Fruit fly (Drosophila melanogaster) whole organism, prepupa: ENCODE results near the gene GlnRS.
A peak's percentile ranks its signal among the peaks of the same experiment; 100 is the strongest.

ENCODE experiments used
- CG10669 ChIP-seq: fragments of 200-800 bp; sonication (Bioruptor generic); optimal IDR thresholded peaks from 3 replicates; lab custom pipeline; 2018; ENCODE audit warnings: missing biosample characterization, mild to moderate bottlenecking, missing genetic modification characterization, moderate library complexity
- CG16779 ChIP-seq: fragments of 200-800 bp; sonication (Bioruptor generic); optimal IDR thresholded peaks from 3 replicates; lab custom pipeline; 2017; ENCODE audit warnings: missing biosample characterization, mild to moderate bottlenecking, missing genetic modification characterization
- CG6276 ChIP-seq: fragments of 200-800 bp; sonication (Bioruptor generic); optimal IDR thresholded peaks from 2 replicates; lab custom pipeline; 2017; ENCODE audit warnings: missing biosample characterization, mild to moderate bottlenecking, missing genetic modification characterization
- CG6792 ChIP-seq: fragments of 200-800 bp; sonication (Bioruptor generic); optimal IDR thresholded peaks from 3 replicates; lab custom pipeline; 2016; ENCODE audit warnings: missing biosample characterization, missing genetic modification characterization
- CG6854 ChIP-seq: fragments of 200-800 bp; sonication (Bioruptor generic); optimal IDR thresholded peaks from 2 replicates; lab custom pipeline; 2017; ENCODE audit warnings: missing biosample characterization, mild to moderate bottlenecking, missing genetic modification characterization
- CG7368 ChIP-seq: fragments of 200-800 bp; sonication (Bioruptor generic); optimal IDR thresholded peaks from 3 replicates; lab custom pipeline; 2016; ENCODE audit warnings: missing biosample characterization, missing genetic modification characterization
- CG8119 ChIP-seq: fragments of 200-800 bp; sonication (Bioruptor generic); IDR thresholded peaks from 3 replicates; pipeline ENCODE4 v1.3.6; 2022; ENCODE audit warnings: missing biosample characterization, missing genetic modification characterization
- CG9139 ChIP-seq: fragments of 200-800 bp; sonication (Bioruptor generic); optimal IDR thresholded peaks from 3 replicates; lab custom pipeline; 2017; ENCODE audit warnings: missing biosample characterization, mild to moderate bottlenecking, missing genetic modification characterization
- Eip93F ChIP-seq: fragments of 200-800 bp; sonication (Bioruptor generic); optimal IDR thresholded peaks from 2 replicates; lab custom pipeline; 2016; ENCODE audit warnings: missing biosample characterization, mild to moderate bottlenecking, missing genetic modification characterization
- Ets21C ChIP-seq: fragments of 200-800 bp; sonication (Bioruptor generic); optimal IDR thresholded peaks from 3 replicates; lab custom pipeline; 2016; ENCODE audit warnings: missing biosample characterization, missing genetic modification characterization
- Gug ChIP-seq: fragments of 200-800 bp; sonication (Bioruptor generic); IDR thresholded peaks from 2 replicates; pipeline ENCODE4 v1.3.6; 2022; ENCODE audit warnings: missing biosample characterization, missing genetic modification characterization
- Hr4 ChIP-seq: fragments of 200-800 bp; sonication (Bioruptor generic); optimal IDR thresholded peaks from 3 replicates; lab custom pipeline; 2016; ENCODE audit warnings: missing biosample characterization, missing genetic modification characterization
- Lpt ChIP-seq: fragments of 200-800 bp; sonication (Bioruptor generic); optimal IDR thresholded peaks from 3 replicates; lab custom pipeline; 2016; ENCODE audit warnings: missing biosample characterization, missing genetic modification characterization
- Met ChIP-seq: fragments of 200-800 bp; sonication (Bioruptor generic); optimal IDR thresholded peaks from 3 replicates; lab custom pipeline; 2016; ENCODE audit warnings: missing biosample characterization, missing genetic modification characterization
- OdsH ChIP-seq: fragments of 200-800 bp; sonication (Bioruptor generic); optimal IDR thresholded peaks from 3 replicates; lab custom pipeline; 2016; ENCODE audit warnings: missing biosample characterization, missing genetic modification characterization
- Sox102F ChIP-seq: fragments of 200-800 bp; sonication (Bioruptor generic); optimal IDR thresholded peaks from 2 replicates; lab custom pipeline; 2016; ENCODE audit warnings: missing biosample characterization, mild to moderate bottlenecking, missing genetic modification characterization
- achi ChIP-seq: fragments of 200-800 bp; sonication (Bioruptor generic); optimal IDR thresholded peaks from 3 replicates; lab custom pipeline; 2016; ENCODE audit warnings: missing biosample characterization, missing genetic modification characterization
- acj6 ChIP-seq: fragments of 200-800 bp; sonication (Bioruptor generic); optimal IDR thresholded peaks from 3 replicates; lab custom pipeline; 2016; ENCODE audit warnings: missing biosample characterization, missing genetic modification characterization
- dsx ChIP-seq: fragments of 200-800 bp; optimal IDR thresholded peaks from 3 replicates; lab custom pipeline; 2019; ENCODE audit warnings: missing biosample characterization, mild to moderate bottlenecking, missing genetic modification characterization, moderate library complexity; ENCODE audit not compliant: poor library complexity, severe bottlenecking
- eg ChIP-seq: fragments of 200-800 bp; sonication (Bioruptor generic); IDR thresholded peaks from 3 replicates; pipeline ENCODE4 v1.3.6; 2022; ENCODE audit warnings: missing biosample characterization, missing genetic modification characterization
- esn ChIP-seq: fragments of 200-800 bp; sonication (Bioruptor generic); optimal IDR thresholded peaks from 2 replicates; lab custom pipeline; 2016; ENCODE audit warnings: missing biosample characterization, mild to moderate bottlenecking, missing genetic modification characterization, moderate library complexity
- fd59A ChIP-seq: fragments of 200-800 bp; sonication (Bioruptor generic); optimal IDR thresholded peaks from 2 replicates; lab custom pipeline; 2017; ENCODE audit warnings: missing biosample characterization, mild to moderate bottlenecking, missing genetic modification characterization, missing genetic modification reagents
- fd85E ChIP-seq: fragments of 200-800 bp; sonication (Bioruptor generic); optimal IDR thresholded peaks from 3 replicates; lab custom pipeline; 2016; ENCODE audit warnings: missing biosample characterization, missing genetic modification characterization
- fkh ChIP-seq: fragments of 200-800 bp; sonication (Bioruptor generic); optimal IDR thresholded peaks from 3 replicates; lab custom pipeline; 2017; ENCODE audit warnings: missing biosample characterization, mild to moderate bottlenecking, missing genetic modification characterization, moderate library complexity
- pdm3 ChIP-seq: fragments of 200-800 bp; sonication (Bioruptor generic); optimal IDR thresholded peaks from 3 replicates; lab custom pipeline; 2016; ENCODE audit warnings: missing biosample characterization, missing genetic modification characterization
- salr ChIP-seq, 2 experiments: fragments of 200-800 bp; sonication (Bioruptor generic); optimal IDR thresholded peaks; 3 replicates each; lab custom pipeline; 2016 to 2018; ENCODE audit warnings: missing biosample characterization in 2 of 2, missing genetic modification characterization in 2 of 2, mild to moderate bottlenecking in 1 of 2
- spab ChIP-seq: fragments of 200-800 bp; sonication (Bioruptor generic); optimal IDR thresholded peaks from 2 replicates; lab custom pipeline; 2017; ENCODE audit warnings: missing biosample characterization, mild to moderate bottlenecking, missing genetic modification characterization, missing genetic modification reagents
- svp ChIP-seq: fragments of 200-800 bp; sonication (Bioruptor generic); peaks from one replicate; lab custom pipeline; 2016; ENCODE audit warnings: missing biosample characterization, missing genetic modification characterization
- vri ChIP-seq: fragments of 200-800 bp; sonication (Bioruptor generic); optimal IDR thresholded peaks from 3 replicates; lab custom pipeline; 2016; ENCODE audit warnings: missing biosample characterization, mild to moderate bottlenecking, missing genetic modification characterization

GlnRS gene

DNA sequence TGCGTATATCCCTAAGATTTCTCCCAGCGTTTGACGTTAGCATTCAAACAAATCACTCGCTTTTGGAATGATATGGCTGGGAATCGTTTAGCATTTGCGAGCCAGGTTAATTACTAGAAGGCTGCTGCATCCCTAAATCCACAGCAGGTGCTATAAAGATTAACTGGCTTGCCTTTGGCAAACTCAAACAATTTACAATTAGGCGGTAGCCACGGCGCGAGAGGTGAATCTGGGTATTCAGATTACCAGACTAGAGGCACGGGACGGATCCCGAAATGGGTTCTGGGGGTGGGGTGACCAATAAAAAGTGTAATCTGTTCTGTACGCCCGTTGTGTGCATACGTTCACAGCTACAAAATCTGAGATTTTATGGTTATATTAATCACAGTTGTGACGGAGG is 15.6 kb upstream of the GlnRS start, which contains the start of gene CG11892:
CG11892 (plus strand) TSS at position 384 of the 400 bp plus-strand sequence.
- TF ChIP-seq vri (GFP tag; lab: Kevin White, UChicago) (peak; percentile 46), Sox102F (GFP tag; lab: Kevin White, UChicago) (peak; percentile 23), svp (GFP tag; lab: Kevin White, UChicago) (peak; percentile 46), CG9139 (GFP tag; lab: Kevin White, UChicago) (no peak), eg (GFP tag; lab: Robert Waterston, UW) (no peak), OdsH (GFP tag; lab: Kevin White, UChicago) (no peak), fkh (GFP tag; lab: Kevin White, UChicago) (peak; percentile 90), Lpt (GFP tag; lab: Kevin White, UChicago) (no peak), dsx (no peak)

- TF ChIP-seq achi (GFP tag; lab: Kevin White, UChicago) = peak; percentile 12
- peak; percentile 4 for TF ChIP-seq Sox102F (GFP tag; lab: Kevin White, UChicago)
- TF ChIP-seq vri (GFP tag; lab: Kevin White, UChicago) = peak; percentile 23
- no peak for TF ChIP-seq spab (GFP tag; lab: Kevin White, UChicago)
- TF ChIP-seq svp (GFP tag; lab: Kevin White, UChicago) = peak; percentile 26
Measured at dm6 chr3R:25279796-25280350, 14.4 kb upstream of the GlnRS start, which contains the start of gene CG10514. Gene CG10514, minus strand, starts transcription at chr3R:25279846.

DNA sequence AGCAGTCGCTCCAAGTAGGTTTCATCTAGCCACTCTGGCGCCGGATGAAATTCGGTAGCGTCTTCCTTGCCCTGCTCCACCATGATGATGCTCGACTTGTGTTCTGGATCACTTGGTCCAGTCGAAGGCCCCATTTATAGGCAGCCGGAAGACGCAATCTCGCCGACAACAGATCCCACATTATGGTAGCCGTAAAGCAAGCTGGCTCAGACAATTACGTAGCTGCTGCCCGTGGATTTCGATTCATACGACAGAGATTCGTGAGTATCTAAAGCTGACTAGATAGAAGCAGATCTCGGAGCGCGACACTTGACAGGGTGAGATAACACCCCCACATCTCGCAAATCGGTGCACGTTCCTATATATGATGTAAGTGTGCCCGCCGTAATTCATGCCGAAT is 11.6 kb upstream of the GlnRS start, which contains the start of gene CG10513:
CG10513 (minus strand) TSS at position 101 of the 400 bp plus-strand sequence.
- TF ChIP-seq Eip93F (GFP tag; lab: Kevin White, UChicago) = no peak
- TF ChIP-seq CG8119 (GFP tag; lab: Robert Waterston, UW) = no peak
- peak; percentile 6 for TF ChIP-seq vri (GFP tag; lab: Kevin White, UChicago)

DNA sequence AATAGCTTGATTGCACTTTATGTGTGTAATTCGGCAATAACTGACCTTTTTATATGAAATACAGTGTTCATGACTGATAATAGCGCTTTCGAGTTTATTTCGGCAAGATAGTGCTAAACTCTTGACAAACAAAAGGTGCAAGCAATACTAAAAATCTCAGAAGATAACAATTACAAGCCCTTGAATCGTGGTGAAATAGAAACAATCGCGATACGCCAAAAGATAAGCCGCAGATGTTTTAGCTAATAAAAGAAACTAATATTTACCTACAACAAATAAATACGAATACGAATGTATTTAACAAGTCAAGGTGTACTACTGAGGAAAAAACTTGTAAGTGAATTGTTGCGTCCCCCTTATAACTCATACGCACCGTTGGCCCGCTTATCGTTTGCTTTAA is 9.8 kb upstream of the GlnRS start:
- peak; percentile 71 for TF ChIP-seq fkh (GFP tag; lab: Kevin White, UChicago)
- peak; percentile 2 for TF ChIP-seq CG16779
- TF ChIP-seq Sox102F (GFP tag; lab: Kevin White, UChicago) = no peak
- no peak for TF ChIP-seq fd59A (GFP tag; lab: Kevin White, UChicago)
- TF ChIP-seq fd85E (GFP tag; lab: Kevin White, UChicago) = no peak
- TF ChIP-seq CG7368 (GFP tag; lab: Kevin White, UChicago) = no peak
- TF ChIP-seq Met (GFP tag; lab: Kevin White, UChicago) = no peak
- no peak for TF ChIP-seq CG6792 (GFP tag; lab: Kevin White, UChicago)
- no peak for TF ChIP-seq Ets21C
- TF ChIP-seq CG6276 (GFP tag; lab: Kevin White, UChicago) = no peak
- peak; percentile 63 for TF ChIP-seq vri (GFP tag; lab: Kevin White, UChicago)
- no peak for TF ChIP-seq Gug (GFP tag; lab: Robert Waterston, UW)
- TF ChIP-seq pdm3 (GFP tag; lab: Kevin White, UChicago) = no peak
- TF ChIP-seq salr (GFP tag; optimal IDR thresholded peaks at IDR 0.05; lab: Kevin White, UChicago) = no peak
- TF ChIP-seq Hr4 = no peak
- no peak for TF ChIP-seq CG10669 (GFP tag; lab: Kevin White, UChicago)

dm6 chr3R:25273537-25273936 is 8.0 kb upstream of the GlnRS start, which contains the start of gene CG11878:
Gene CG11878, plus strand, starts transcription at chr3R:25273837.
- TF ChIP-seq salr (GFP tag; optimal IDR thresholded peaks at IDR 0.05; lab: Kevin White, UChicago) (no peak), CG16779 (no peak), OdsH (GFP tag; lab: Kevin White, UChicago) (no peak), fd59A (GFP tag; lab: Kevin White, UChicago) (no peak), CG6276 (GFP tag; lab: Kevin White, UChicago) (no peak), CG6854 (GFP tag; lab: Kevin White, UChicago) (no peak), esn (GFP tag; lab: Kevin White, UChicago) (no peak), acj6 (no peak), spab (GFP tag; lab: Kevin White, UChicago) (no peak)
